Fruit fly (Drosophila melanogaster): ENCODE results near the gene hep.

DNA sequence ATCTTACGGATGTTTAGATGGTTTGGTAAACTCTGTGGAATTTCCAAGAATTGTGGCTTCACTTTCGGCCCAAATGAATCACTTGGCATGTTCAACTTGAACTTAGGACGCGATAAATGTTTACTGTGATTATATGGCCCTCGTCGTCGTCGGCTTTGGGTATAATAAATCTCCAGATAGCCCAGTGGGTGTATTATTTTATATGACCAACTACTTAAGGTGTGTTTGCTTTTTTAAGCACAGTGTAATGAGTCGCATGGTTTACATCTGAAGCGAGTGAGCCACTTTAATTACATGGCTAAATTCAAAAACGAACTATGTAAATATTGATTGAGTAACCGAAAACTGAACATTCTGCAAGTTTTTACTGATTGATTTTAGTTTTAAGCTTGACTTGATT lies 15.0 kb upstream of the hep start:
- peak; percentile 47 for TF ChIP-seq CG7045 (GFP tag; optimal IDR thresholded peaks at IDR 0.05)
- TF ChIP-seq CG5204 (GFP tag; optimal IDR thresholded peaks at IDR 0.05) = no peak
- no peak for TF ChIP-seq bab1 (GFP tag; optimal IDR thresholded peaks at IDR 0.05)

Measured in whole organism, adult.